Fruit fly (Drosophila melanogaster) whole organism, embryonic: ENCODE results near the gene CG32537.
A peak's percentile ranks its signal among the peaks of the same experiment; 100 is the strongest.

Source experiments
- B-H2 ChIP-seq: fragments of 200-800 bp; sonication (Bioruptor generic); optimal IDR thresholded peaks from 2 replicates; lab custom pipeline; 2018; ENCODE audit warnings: missing biosample characterization, mild to moderate bottlenecking, missing genetic modification characterization
- Bdp1 ChIP-seq: fragments of 200-800 bp; sonication (Bioruptor generic); optimal IDR thresholded peaks from 3 replicates; lab custom pipeline; 2016; ENCODE audit warnings: missing biosample characterization, missing genetic modification characterization
- CG10321 ChIP-seq: fragments of 200-800 bp; sonication (Bioruptor generic); IDR thresholded peaks from 2 replicates; pipeline ENCODE4 v1.3.6; 2022; ENCODE audit warnings: missing biosample characterization, missing genetic modification characterization
- CG1233 ChIP-seq: fragments of 200-800 bp; sonication (Bioruptor generic); optimal IDR thresholded peaks from 4 replicates; lab custom pipeline; 2018; ENCODE audit warnings: missing biosample characterization, mild to moderate bottlenecking, missing genetic modification characterization
- CG15601 ChIP-seq: fragments of 200-800 bp; sonication (Bioruptor generic); optimal IDR thresholded peaks from 3 replicates; lab custom pipeline; 2019; ENCODE audit warnings: missing biosample characterization, mild to moderate bottlenecking, missing genetic modification characterization, moderate library complexity
- CG17361 ChIP-seq: fragments of 200-800 bp; sonication (Bioruptor generic); IDR thresholded peaks from 3 replicates; pipeline ENCODE4 v1.3.6; 2022; ENCODE audit warnings: missing biosample characterization, missing genetic modification characterization
- CG18011 ChIP-seq: fragments of 200-800 bp; sonication (Bioruptor generic); optimal IDR thresholded peaks from 2 replicates; lab custom pipeline; 2017; ENCODE audit warnings: missing biosample characterization, missing genetic modification characterization, mild to moderate bottlenecking, moderate library complexity, missing genotype
- CG18599 ChIP-seq: fragments of 200-800 bp; sonication (Bioruptor generic); optimal IDR thresholded peaks from 3 replicates; lab custom pipeline; 2017; ENCODE audit warnings: missing biosample characterization, missing genetic modification characterization, mild to moderate bottlenecking, moderate library complexity, missing genetic modification reagents
- CG18764 ChIP-seq: fragments of 200-800 bp; sonication (Bioruptor generic); optimal IDR thresholded peaks from 3 replicates; lab custom pipeline; 2016; ENCODE audit warnings: missing biosample characterization, missing genetic modification characterization
- CG34224 ChIP-seq: fragments of 200-800 bp; sonication (Bioruptor generic); IDR thresholded peaks from 3 replicates; pipeline ENCODE4 v1.3.6; 2022; ENCODE audit warnings: missing biosample characterization, missing genetic modification characterization; ENCODE audit not compliant: partially characterized antibody
- CG4328 ChIP-seq: fragments of 200-800 bp; sonication (Bioruptor generic); optimal IDR thresholded peaks from 3 replicates; lab custom pipeline; 2017; ENCODE audit warnings: missing biosample characterization, missing genetic modification reagents, missing genetic modification characterization
- CG6254 ChIP-seq: fragments of 200-800 bp; sonication (Bioruptor generic); optimal IDR thresholded peaks from 3 replicates; lab custom pipeline; 2017; ENCODE audit warnings: mild to moderate bottlenecking, missing biosample characterization, missing genetic modification reagents, missing genetic modification characterization
- CG6683 ChIP-seq: fragments of 200-800 bp; sonication (Bioruptor generic); optimal IDR thresholded peaks from 2 replicates; lab custom pipeline; 2017; ENCODE audit warnings: missing biosample characterization, mild to moderate bottlenecking, missing genetic modification characterization, missing genetic modification reagents
- CG7372 ChIP-seq: fragments of 200-800 bp; sonication (Bioruptor generic); IDR thresholded peaks from 2 replicates; pipeline ENCODE4 v1.3.6; 2022; ENCODE audit warnings: missing biosample characterization, missing genetic modification characterization
- CG8281 ChIP-seq: fragments of 200-800 bp; sonication (Bioruptor generic); optimal IDR thresholded peaks from 2 replicates; lab custom pipeline; 2018; ENCODE audit warnings: missing biosample characterization, mild to moderate bottlenecking, missing genetic modification characterization, moderate library complexity
- CG8388 ChIP-seq: fragments of 200-800 bp; sonication (Bioruptor generic); optimal IDR thresholded peaks from 2 replicates; lab custom pipeline; 2019; ENCODE audit warnings: missing biosample characterization, mild to moderate bottlenecking, missing genetic modification characterization, moderate library complexity
- CG9609 ChIP-seq: fragments of 200-800 bp; sonication (Bioruptor generic); optimal IDR thresholded peaks from 3 replicates; lab custom pipeline; 2016; ENCODE audit warnings: missing biosample characterization, missing genetic modification characterization
- CG9876 ChIP-seq: fragments of 200-800 bp; sonication (Bioruptor generic); optimal IDR thresholded peaks from 2 replicates; lab custom pipeline; 2016; ENCODE audit warnings: missing biosample characterization, missing genetic modification characterization
- CHES-1-like ChIP-seq: fragments of 200-800 bp; sonication (Bioruptor generic); optimal IDR thresholded peaks from 2 replicates; lab custom pipeline; 2016; ENCODE audit warnings: missing biosample characterization, missing genetic modification characterization
- Chrac-16 ChIP-seq: fragments of 200-800 bp; sonication (Bioruptor generic); optimal IDR thresholded peaks from 3 replicates; lab custom pipeline; 2016; ENCODE audit warnings: missing biosample characterization, missing genetic modification characterization
- D ChIP-seq, 2 experiments: fragments of 200-800 bp in 1 of 2; fragments of >200 bp in 1 of 2; sonication (Bioruptor generic) in 1 of 2; optimal IDR thresholded peaks; 2 replicates in 1 of 2; 3 replicates in 1 of 2; lab custom pipeline; 2017; ENCODE audit warnings: mild to moderate bottlenecking in 1 of 2, missing biosample characterization in 1 of 2, missing genetic modification characterization in 1 of 2, missing genetic modification reagents in 1 of 2
- Deaf1 ChIP-seq: fragments of 200-800 bp; optimal IDR thresholded peaks from 3 replicates; lab custom pipeline; 2019; ENCODE audit warnings: missing biosample characterization, mild to moderate bottlenecking, missing genetic modification characterization, moderate library complexity
- Ets97D ChIP-seq: fragments of 200-800 bp; sonication (Bioruptor generic); optimal IDR thresholded peaks from 3 replicates; lab custom pipeline; 2016; ENCODE audit warnings: missing biosample characterization, missing genetic modification characterization
- HLH54F ChIP-seq: fragments of 200-800 bp; sonication (Bioruptor generic); optimal IDR thresholded peaks from 3 replicates; lab custom pipeline; 2016; ENCODE audit warnings: missing biosample characterization, missing genetic modification characterization
- Hand ChIP-seq: fragments of 200-800 bp; sonication (Bioruptor generic); optimal IDR thresholded peaks from 2 replicates; lab custom pipeline; 2017; ENCODE audit warnings: mild to moderate bottlenecking, missing biosample characterization, missing genetic modification reagents, missing genetic modification characterization
- Hey ChIP-seq: fragments of 200-800 bp; sonication (Bioruptor generic); optimal IDR thresholded peaks from 3 replicates; lab custom pipeline; 2018; ENCODE audit warnings: missing biosample characterization, mild to moderate bottlenecking, missing genetic modification characterization
- MBD-R2 ChIP-seq: fragments of 200-800 bp; sonication (Bioruptor generic); IDR thresholded peaks from 2 replicates; pipeline ENCODE4 v1.3.6; 2022; ENCODE audit warnings: missing biosample characterization, missing genetic modification characterization
- NC2α ChIP-seq: fragments of 200-800 bp; sonication (Bioruptor generic); optimal IDR thresholded peaks from 2 replicates; lab custom pipeline; 2016; ENCODE audit warnings: missing biosample characterization, missing genetic modification characterization
- NfI ChIP-seq: fragments of 200-800 bp; sonication (Bioruptor generic); optimal IDR thresholded peaks from 3 replicates; lab custom pipeline; 2018; ENCODE audit warnings: missing biosample characterization, mild to moderate bottlenecking, missing genetic modification characterization, moderate library complexity
- Ravus ChIP-seq: fragments of 200-800 bp; sonication (Bioruptor generic); IDR thresholded peaks from 2 replicates; pipeline ENCODE4 v1.3.6; 2022; ENCODE audit warnings: missing biosample characterization, missing genetic modification characterization
- Sry-β ChIP-seq: fragments of 200-800 bp; sonication (Bioruptor generic); optimal IDR thresholded peaks from 2 replicates; lab custom pipeline; 2018; ENCODE audit warnings: missing biosample characterization, mild to moderate bottlenecking, missing genetic modification characterization, moderate library complexity
- Sry-δ ChIP-seq: fragments of 200-800 bp; sonication (Bioruptor generic); optimal IDR thresholded peaks from 2 replicates; lab custom pipeline; 2016; ENCODE audit warnings: missing biosample characterization, missing genetic modification characterization
- amos ChIP-seq: fragments of 200-800 bp; sonication (Bioruptor generic); IDR thresholded peaks from 2 replicates; pipeline ENCODE4 v1.3.6; 2022; ENCODE audit warnings: missing biosample characterization, missing genetic modification characterization; ENCODE audit not compliant: partially characterized antibody
- br ChIP-seq: fragments of >200 bp; optimal IDR thresholded peaks from 2 replicates; lab custom pipeline; 2017
- disco-r ChIP-seq: fragments of 200-800 bp; sonication (Bioruptor generic); optimal IDR thresholded peaks from 2 replicates; lab custom pipeline; 2016; ENCODE audit warnings: missing biosample characterization, missing genetic modification characterization
- dysf ChIP-seq: fragments of 200-800 bp; sonication (Bioruptor generic); IDR thresholded peaks from 3 replicates; pipeline ENCODE4 v1.3.6; 2022; ENCODE audit warnings: missing biosample characterization, missing genetic modification characterization
- exex ChIP-seq: fragments of 200-800 bp; sonication (Bioruptor generic); optimal IDR thresholded peaks from 4 replicates; lab custom pipeline; 2018; ENCODE audit warnings: missing biosample characterization, mild to moderate bottlenecking, missing genetic modification characterization, moderate library complexity
- gcm ChIP-seq: fragments of 200-800 bp; sonication (Bioruptor generic); optimal IDR thresholded peaks from 2 replicates; lab custom pipeline; 2019; ENCODE audit warnings: missing biosample characterization, mild to moderate bottlenecking, missing genetic modification characterization, moderate library complexity
- gro ChIP-seq: fragments of 200-800 bp; sonication (Bioruptor generic); optimal IDR thresholded peaks from 2 replicates; lab custom pipeline; 2016; ENCODE audit warnings: missing biosample characterization, missing genetic modification characterization
- insv ChIP-seq, 2 experiments: fragments of 200-800 bp; sonication (Bioruptor generic); optimal IDR thresholded peaks; 3 replicates each; lab custom pipeline; 2016 to 2018; ENCODE audit warnings: missing biosample characterization in 2 of 2, missing genetic modification characterization in 2 of 2
- kay ChIP-seq: fragments of 200-800 bp; sonication (Bioruptor generic); optimal IDR thresholded peaks from 2 replicates; lab custom pipeline; 2016; ENCODE audit warnings: missing biosample characterization, missing genetic modification characterization
- onecut ChIP-seq: fragments of 200-800 bp; sonication (Bioruptor generic); IDR thresholded peaks from 2 replicates; pipeline ENCODE4 v1.3.6; 2022; ENCODE audit warnings: missing biosample characterization, missing genetic modification characterization
- otp ChIP-seq: fragments of 200-800 bp; sonication (Bioruptor generic); IDR thresholded peaks from 3 replicates; pipeline ENCODE4, ENCODE4 v1.3.6; 2022; ENCODE audit warnings: missing biosample characterization, missing genetic modification characterization
- scrt ChIP-seq: fragments of 200-800 bp; sonication (Bioruptor generic); optimal IDR thresholded peaks from 2 replicates; lab custom pipeline; 2018; ENCODE audit warnings: missing biosample characterization, mild to moderate bottlenecking, missing genetic modification characterization, moderate library complexity
- sens-2 ChIP-seq: fragments of 200-800 bp; sonication (Bioruptor generic); IDR thresholded peaks from 2 replicates; pipeline ENCODE4 v1.3.6; 2022; ENCODE audit warnings: missing biosample characterization, missing genetic modification characterization
- sqz ChIP-seq: fragments of 200-800 bp; sonication (Bioruptor generic); optimal IDR thresholded peaks from 3 replicates; lab custom pipeline; 2018; ENCODE audit warnings: missing biosample characterization, mild to moderate bottlenecking, missing genetic modification characterization
- tin ChIP-seq: fragments of 200-800 bp; sonication (Bioruptor generic); optimal IDR thresholded peaks from 3 replicates; lab custom pipeline; 2016; ENCODE audit warnings: missing biosample characterization, missing genetic modification characterization
- vfl ChIP-seq: fragments of 200-800 bp; sonication (Bioruptor generic); optimal IDR thresholded peaks from 2 replicates; lab custom pipeline; 2016; ENCODE audit warnings: missing biosample characterization, missing genetic modification characterization

Gene CG32537

dm6 chrX:19297899-19298784 lies 21.8 kb upstream of the CG32537 start, which contains the start of gene CG8034 (continued):
- TF ChIP-seq CG8388 (GFP tag; lab: Kevin White, UChicago), result peak; percentile 95
- TF ChIP-seq Deaf1, result peak; percentile 84
- TF ChIP-seq dysf (GFP tag; lab: Robert Waterston, UW), result peak; percentile 98
- TF ChIP-seq gro (GFP tag; lab: Kevin White, UChicago), result peak; percentile 94
- peak; percentile 77 for TF ChIP-seq NC2α (GFP tag; lab: Kevin White, UChicago)
- peak; percentile 66 for TF ChIP-seq Sry-β
- TF ChIP-seq CG9609 (GFP tag; lab: Kevin White, UChicago), result peak; percentile 95
- peak; percentile 77 for TF ChIP-seq sens-2 (GFP tag; lab: Robert Waterston, UW)
- TF ChIP-seq B-H2, result peak; percentile 96
- TF ChIP-seq CG15601 (tag; lab: Kevin White, UChicago), result peak; percentile 95
- peak; percentile 96 for TF ChIP-seq gcm
- peak; percentile 95 for TF ChIP-seq vfl (GFP tag; lab: Kevin White, UChicago)
- peak; percentile 97 for TF ChIP-seq CG7372 (GFP tag; lab: Robert Waterston, UW)
- peak; percentile 96 for TF ChIP-seq CHES-1-like (GFP tag; lab: Kevin White, UChicago)
- peak; percentile 95 for TF ChIP-seq sqz (GFP tag; lab: Kevin White, UChicago)
- peak; percentile 71 for TF ChIP-seq Ravus
- peak; percentile 97 for TF ChIP-seq CG4328 (GFP tag; lab: Kevin White, UChicago)
- TF ChIP-seq CG18011 (GFP tag; lab: Kevin White, UChicago), result peak; percentile 83
- TF ChIP-seq CG18599 (GFP tag; lab: Kevin White, UChicago), result peak; percentile 98
- peak; percentile 89 for TF ChIP-seq CG8281 (tag; lab: Kevin White, UChicago)
- TF ChIP-seq Chrac-16 (GFP tag; lab: Kevin White, UChicago), result peak; percentile 97
- TF ChIP-seq CG6683 (GFP tag; lab: Kevin White, UChicago), result peak; percentile 93
- peak; percentile 91 for TF ChIP-seq Bdp1 (GFP tag; lab: Kevin White, UChicago)
- peak; percentile 89 for TF ChIP-seq onecut (GFP tag; lab: Robert Waterston, UW)
- peak; percentile 89 for TF ChIP-seq exex (tag; lab: Kevin White, UChicago)
- peak; percentile 13 for TF ChIP-seq D (optimal IDR thresholded peaks at IDR 0.05; lab: Kevin White, UChicago)
- TF ChIP-seq D (GFP tag; optimal IDR thresholded peaks at IDR 0.05; lab: Kevin White, UChicago), result peak; percentile 97
- peak; percentile 57 for TF ChIP-seq Sry-δ (GFP tag; lab: Kevin White, UChicago)
- peak; percentile 81 for TF ChIP-seq Hey
- peak; percentile 89 for TF ChIP-seq disco-r (GFP tag; lab: Kevin White, UChicago)
- TF ChIP-seq CG17361 (GFP tag; lab: Robert Waterston, UW), result peak; percentile 97
- peak; percentile 46; the same call in 1 of the 2 replicates for TF ChIP-seq amos
- peak; percentile 86 for TF ChIP-seq Ets97D (GFP tag; lab: Kevin White, UChicago)
- peak; percentile 89 for TF ChIP-seq CG18764 (GFP tag; lab: Kevin White, UChicago)
- peak; percentile 97 for TF ChIP-seq CG1233 (GFP tag; lab: Kevin White, UChicago)
- TF ChIP-seq CG9876 (GFP tag; lab: Kevin White, UChicago), result peak; percentile 86
- TF ChIP-seq tin (GFP tag; lab: Kevin White, UChicago), result peak; percentile 95
- TF ChIP-seq CG10321 (GFP tag; lab: Robert Waterston, UW), result peak; percentile 54
- peak; percentile 84 for TF ChIP-seq MBD-R2 (GFP tag; lab: Robert Waterston, UW)
- peak; percentile 96 for TF ChIP-seq HLH54F
- peak; percentile 93 for TF ChIP-seq Hand (GFP tag; lab: Kevin White, UChicago)
- TF ChIP-seq otp (GFP tag; lab: Robert Waterston, UW), result peak; percentile 86
- peak; percentile 93 for TF ChIP-seq kay (GFP tag; lab: Kevin White, UChicago)
- TF ChIP-seq scrt (GFP tag; lab: Kevin White, UChicago), result peak; percentile 94
- TF ChIP-seq NfI (GFP tag; lab: Kevin White, UChicago), result peak; percentile 98
- no peak for TF ChIP-seq br
- peak; percentile 93 for TF ChIP-seq CG6254
- peak; percentile 30; the same call in 1 of the 3 replicates for TF ChIP-seq CG34224
- peak; percentile 52 to 74 for TF ChIP-seq insv (GFP tag; optimal IDR thresholded peaks at IDR 0.05; lab: Kevin White, UChicago)
